Worm (Caenorhabditis elegans): ENCODE data around the gene clec-83.

DNA sequence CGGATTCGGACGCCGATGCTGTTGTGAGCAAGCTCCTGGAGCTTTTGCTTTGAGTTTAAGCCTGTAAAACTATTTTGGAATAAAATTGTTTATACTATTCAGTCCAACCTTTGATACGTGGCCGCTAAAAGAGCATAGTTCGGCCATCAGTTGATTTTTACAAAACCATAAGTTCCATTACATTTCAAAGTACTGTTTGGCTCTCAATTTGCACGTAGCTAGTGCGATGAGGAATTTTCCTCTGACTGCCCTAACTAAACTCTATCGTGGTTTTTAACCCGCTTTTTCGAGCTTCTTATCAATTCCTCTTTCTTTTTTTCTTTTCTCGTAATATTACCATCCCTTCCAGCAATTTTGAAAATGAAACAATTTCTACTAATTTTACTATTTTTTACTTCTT lies 17.8 kb downstream of the clec-83 start, which contains the start of gene clec-80:
- TF ChIP-seq dve-1 (tag; optimal IDR thresholded peaks at IDR 0.05) = no peak
- TF ChIP-seq fkh-6 (tag; optimal IDR thresholded peaks at IDR 0.05) = no peak

Measured in whole organism, late embryonic.